Worm (Caenorhabditis elegans): ENCODE data around the gene Y116F11A.1.

Y116F11A.1 gene

ce11 chrV:19730280-19730679, at the start of gene Y116F11A.1:
Gene Y116F11A.1 (plus strand): TSS chrV:19730580.
- no peak for TF ChIP-seq F37D6.2 (tag; optimal IDR thresholded peaks at IDR 0.05)
- no peak for TF ChIP-seq rbr-2 (tag; optimal IDR thresholded peaks at IDR 0.05)

- TF ChIP-seq tag-97 (GFP tag; IDR thresholded peaks at IDR 0.05) (no peak), ceh-28 (tag; optimal IDR thresholded peaks at IDR 0.05) (peak; percentile 88)
These were observed 39.0 kb upstream of the Y116F11A.1 start for ce11 chrV:19691271-19691886.

ce11 chrV:19691954-19692353, 38.4 kb upstream of the Y116F11A.1 start:
- TF ChIP-seq sdz-12 (GFP tag; optimal IDR thresholded peaks at IDR 0.05) (no peak), daf-8 (GFP tag; IDR thresholded peaks at IDR 0.05) (no peak), ceh-28 (tag; optimal IDR thresholded peaks at IDR 0.05) (peak; percentile 74), pqm-1 (tag; optimal IDR thresholded peaks at IDR 0.05) (no peak)

- TF ChIP-seq ceh-44 (GFP tag; IDR thresholded peaks at IDR 0.05), result no peak
- peak; percentile 5 for TF ChIP-seq hlh-30 (tag; optimal IDR thresholded peaks at IDR 0.05; ENCODE audit: insufficient read depth)
- TF ChIP-seq ztf-11 (tag; optimal IDR thresholded peaks at IDR 0.05), result no peak
- no peak for TF ChIP-seq spr-3 (GFP tag; optimal IDR thresholded peaks at IDR 0.05)
- TF ChIP-seq mdl-1 (tag; optimal IDR thresholded peaks at IDR 0.05), result no peak
- peak; percentile 75 for TF ChIP-seq set-16 (GFP tag; IDR thresholded peaks at IDR 0.05)
- TF ChIP-seq lin-13 (GFP tag; optimal IDR thresholded peaks at IDR 0.05), result peak; percentile 17
- TF ChIP-seq lsy-2 (tag; optimal IDR thresholded peaks at IDR 0.05), result peak in 1 of 2 experiments; percentile 23
- TF ChIP-seq madf-9 (GFP tag; conservative IDR thresholded peaks at IDR 0.05), result no peak
- TF ChIP-seq fkh-10 (GFP tag; optimal IDR thresholded peaks at IDR 0.05), result no peak
- TF ChIP-seq pqm-1 (tag; optimal IDR thresholded peaks at IDR 0.05), result peak; percentile 88
- no peak for TF ChIP-seq nhr-77 (tag; optimal IDR thresholded peaks at IDR 0.05)
- TF ChIP-seq dve-1 (tag; optimal IDR thresholded peaks at IDR 0.05; ENCODE audit: insufficient read depth), result peak; percentile 61
- peak; percentile 43; the same call in 1 of the 2 replicates for TF ChIP-seq dmd-6 (GFP tag; IDR thresholded peaks at IDR 0.05)
- TF ChIP-seq hlh-11 (tag; optimal IDR thresholded peaks at IDR 0.05), result peak; percentile 28
- no peak for TF ChIP-seq Y75B8A.6 (GFP tag; IDR thresholded peaks at IDR 0.05)
- peak; percentile 24 for TF ChIP-seq ceh-28 (tag; optimal IDR thresholded peaks at IDR 0.05)
- no peak for TF ChIP-seq zip-11 (GFP tag; IDR thresholded peaks at IDR 0.05)
- TF ChIP-seq nhr-28 (tag; optimal IDR thresholded peaks at IDR 0.05), result peak; percentile 57
- no peak for TF ChIP-seq ceh-82 (tag; optimal IDR thresholded peaks at IDR 0.05)
- TF ChIP-seq aha-1 (tag), result peak; percentile 39
- TF ChIP-seq lin-39 (tag; optimal IDR thresholded peaks at IDR 0.05), result no peak
- no peak for TF ChIP-seq nhr-41 (GFP tag; IDR thresholded peaks at IDR 0.05)
- TF ChIP-seq daf-16 (GFP tag; optimal IDR thresholded peaks at IDR 0.05), result no peak
- peak; percentile 33 for TF ChIP-seq daf-16 (tag; optimal IDR thresholded peaks at IDR 0.05)
- TF ChIP-seq zfp-3 (GFP tag; conservative IDR thresholded peaks at IDR 0.05), result no peak
- TF ChIP-seq madf-5 (GFP tag; IDR thresholded peaks at IDR 0.05), result no peak
These were observed 32.8 kb upstream of the Y116F11A.1 start, which contains the start of the genes Y43F8C.13 and ani-3 for ce11 chrV:19697348-19698172. Gene Y43F8C.13 (minus strand): TSS chrV:19697398. Gene ani-3 (plus strand): TSS chrV:19697732.

ce11 chrV:19708849-19709248, 21.5 kb upstream of the Y116F11A.1 start, which contains the start of gene srv-3:
Gene srv-3 (minus strand): TSS chrV:19708949.
- TF ChIP-seq arid-1 (GFP tag; conservative IDR thresholded peaks at IDR 0.05) (no peak), ztf-11 (tag; optimal IDR thresholded peaks at IDR 0.05) (no peak), lin-1 (GFP tag; IDR thresholded peaks at IDR 0.05) (no peak), nhr-41 (GFP tag; IDR thresholded peaks at IDR 0.05) (no peak), saeg-2 (GFP tag; IDR thresholded peaks at IDR 0.05) (no peak), rbr-2 (tag; optimal IDR thresholded peaks at IDR 0.05) (no peak)

Data from whole organism, L4 larva.